Fruit fly (Drosophila melanogaster): ENCODE data around the gene MED20.

The MED20 gene

dm6 chr2L:8083427-8084295 lies 11.0 kb upstream of the MED20 start (continued):
- TF ChIP-seq lab (GFP tag; optimal IDR thresholded peaks at IDR 0.05) (no peak), CG1529 (GFP tag; optimal IDR thresholded peaks at IDR 0.05) (no peak), Blimp-1 (GFP tag; optimal IDR thresholded peaks at IDR 0.05) (no peak), usp (GFP tag; optimal IDR thresholded peaks at IDR 0.05) (no peak), kni (GFP tag; optimal IDR thresholded peaks at IDR 0.05) (no peak), Xrp1 (GFP tag; IDR thresholded peaks at IDR 0.05) (no peak), ssp (GFP tag; IDR thresholded peaks at IDR 0.05) (no peak), dpn (GFP tag; optimal IDR thresholded peaks at IDR 0.05) (no peak), Ssrp (tag; optimal IDR thresholded peaks at IDR 0.05) (no peak), vvl (GFP tag; IDR thresholded peaks at IDR 0.05) (0 out of 2 replicates have a peak, but pooled peaks have one; percentile 24), emc (GFP tag; optimal IDR thresholded peaks at IDR 0.05) (no peak), wor (GFP tag; IDR thresholded peaks at IDR 0.05) (no peak), CG11723 (GFP tag; optimal IDR thresholded peaks at IDR 0.05) (no peak), C15 (GFP tag; IDR thresholded peaks at IDR 0.05) (no peak), eyg (GFP tag; optimal IDR thresholded peaks at IDR 0.05) (no peak), CG14050 (GFP tag; IDR thresholded peaks at IDR 0.05) (no peak), sim (GFP tag; IDR thresholded peaks at IDR 0.05) (no peak), CG4617 (GFP tag; optimal IDR thresholded peaks at IDR 0.05; ENCODE audit: borderline replicate concordance) (peak; percentile 54), Fer3 (tag; optimal IDR thresholded peaks at IDR 0.05) (no peak), ATbp (GFP tag; optimal IDR thresholded peaks at IDR 0.05) (no peak), Gsc (GFP tag; IDR thresholded peaks at IDR 0.05) (no peak), sens (GFP tag) (peak; percentile 70), Jarid2 (GFP tag; optimal IDR thresholded peaks at IDR 0.05) (peak; percentile 48), Hr39 (optimal IDR thresholded peaks at IDR 0.05) (no peak), Neu2 (GFP tag; optimal IDR thresholded peaks at IDR 0.05; ENCODE audit: borderline replicate concordance) (no peak), CG42726 (GFP tag; IDR thresholded peaks at IDR 0.05; ENCODE audit: partially characterized antibody) (no peak), Kr (GFP tag; optimal IDR thresholded peaks at IDR 0.05) (no peak), vfl (GFP tag; optimal IDR thresholded peaks at IDR 0.05) (no peak), Usf (GFP tag; optimal IDR thresholded peaks at IDR 0.05) (no peak), CG7928 (GFP tag; optimal IDR thresholded peaks at IDR 0.05) (no peak), Max (GFP tag; optimal IDR thresholded peaks at IDR 0.05) (no peak), CG15696 (tag; optimal IDR thresholded peaks at IDR 0.05) (no peak), CG8924 (tag; optimal IDR thresholded peaks at IDR 0.05) (peak; percentile 8), HmgZ (tag; optimal IDR thresholded peaks at IDR 0.05) (peak; percentile 50), pfk (GFP tag; optimal IDR thresholded peaks at IDR 0.05) (no peak), CG4854 (GFP tag; optimal IDR thresholded peaks at IDR 0.05) (no peak), CG4424 (GFP tag; optimal IDR thresholded peaks at IDR 0.05) (no peak), CG10543 (GFP tag; optimal IDR thresholded peaks at IDR 0.05) (peak; percentile 57), CG11696 (GFP tag; IDR thresholded peaks at IDR 0.05) (no peak), CG5953 (GFP tag; IDR thresholded peaks at IDR 0.05) (no peak), Hand (GFP tag; optimal IDR thresholded peaks at IDR 0.05) (no peak), gfzf (GFP tag; optimal IDR thresholded peaks at IDR 0.05) (no peak), CrebB (tag; optimal IDR thresholded peaks at IDR 0.05) (no peak), CG9215 (GFP tag; IDR thresholded peaks at IDR 0.05) (0 out of 2 replicates have a peak, but pooled peaks have one; percentile 19), HmgD (GFP tag; optimal IDR thresholded peaks at IDR 0.05) (no peak), CG15514 (GFP tag; optimal IDR thresholded peaks at IDR 0.05) (no peak), crp (GFP tag; optimal IDR thresholded peaks at IDR 0.05) (no peak), knrl (GFP tag; IDR thresholded peaks at IDR 0.05; ENCODE audit: partially characterized antibody) (no peak), Mad (GFP tag; optimal IDR thresholded peaks at IDR 0.05) (no peak)

All from whole organism, embryonic.